Fruit fly (Drosophila melanogaster) whole organism, embryonic: ENCODE results near the gene Gr93a.

ENCODE experiments used
- Ada2b ChIP-seq: fragments of 200-800 bp; sonication (Bioruptor generic); IDR thresholded peaks from 2 replicates; pipeline ENCODE4 v1.3.6; 2022; ENCODE audit warnings: missing biosample characterization, missing genetic modification characterization
- Awh ChIP-seq: fragments of 200-800 bp; sonication (Bioruptor generic); IDR thresholded peaks from 2 replicates; pipeline ENCODE4, ENCODE4 v1.3.6; 2022; ENCODE audit warnings: missing biosample characterization, missing genetic modification characterization
- Bgb ChIP-seq: fragments of 200-800 bp; sonication (Bioruptor generic); IDR thresholded peaks from 2 replicates; pipeline ENCODE4 v1.3.6; 2022; ENCODE audit warnings: missing biosample characterization, missing genetic modification characterization; ENCODE audit not compliant: partially characterized antibody
- CG10565 ChIP-seq: fragments of 200-800 bp; sonication (Bioruptor generic); optimal IDR thresholded peaks from 3 replicates; lab custom pipeline; 2016; ENCODE audit warnings: missing biosample characterization, mild to moderate bottlenecking, missing genetic modification characterization
- CG11456 ChIP-seq: fragments of 200-800 bp; sonication (Bioruptor generic); IDR thresholded peaks from 3 replicates; pipeline ENCODE4 v1.3.6; 2022; ENCODE audit warnings: missing biosample characterization, missing genetic modification characterization
- CG13296 ChIP-seq: fragments of 200-800 bp; sonication (Bioruptor generic); optimal IDR thresholded peaks from 3 replicates; lab custom pipeline; 2018; ENCODE audit warnings: missing biosample characterization, mild to moderate bottlenecking, missing genetic modification characterization
- CG13775 ChIP-seq: fragments of 200-800 bp; sonication (Bioruptor generic); optimal IDR thresholded peaks from 3 replicates; lab custom pipeline; 2017; ENCODE audit warnings: missing biosample characterization, mild to moderate bottlenecking, missing genetic modification characterization
- CG14667 ChIP-seq: fragments of 200-800 bp; sonication (Bioruptor generic); IDR thresholded peaks from 2 replicates; pipeline ENCODE4 v1.3.6; 2022; ENCODE audit warnings: missing biosample characterization, missing genetic modification characterization
- CG17568 ChIP-seq: fragments of 200-800 bp; sonication (Bioruptor generic); optimal IDR thresholded peaks from 2 replicates; lab custom pipeline; 2018; ENCODE audit warnings: missing biosample characterization, mild to moderate bottlenecking, missing genetic modification characterization, moderate library complexity
- CG2120 ChIP-seq: fragments of 200-800 bp; sonication (Bioruptor generic); optimal IDR thresholded peaks from 3 replicates; lab custom pipeline; 2016; ENCODE audit warnings: missing biosample characterization, missing genetic modification characterization
- CG30431 ChIP-seq: fragments of 200-800 bp; sonication (Bioruptor generic); optimal IDR thresholded peaks from 2 replicates; lab custom pipeline; 2017; ENCODE audit warnings: missing biosample characterization, missing genetic modification characterization
- CG31224 ChIP-seq: fragments of 200-800 bp; sonication (Bioruptor generic); IDR thresholded peaks from 2 replicates; pipeline ENCODE4 v1.3.6; 2022; ENCODE audit warnings: missing biosample characterization, missing genetic modification characterization
- CG4424 ChIP-seq: fragments of 200-800 bp; sonication (Bioruptor generic); optimal IDR thresholded peaks from 3 replicates; lab custom pipeline; 2016; ENCODE audit warnings: missing biosample characterization, missing genetic modification characterization
- CG4707 ChIP-seq: fragments of 200-800 bp; sonication (Bioruptor generic); optimal IDR thresholded peaks from 2 replicates; lab custom pipeline; 2018; ENCODE audit warnings: missing biosample characterization, mild to moderate bottlenecking, missing genetic modification characterization, moderate library complexity
- CG4820 ChIP-seq: fragments of 200-800 bp; sonication (Bioruptor generic); optimal IDR thresholded peaks from 3 replicates; lab custom pipeline; 2016; ENCODE audit warnings: missing biosample characterization, missing genetic modification characterization
- CG4854 ChIP-seq: fragments of 200-800 bp; sonication (Bioruptor generic); optimal IDR thresholded peaks from 2 replicates; lab custom pipeline; 2016; ENCODE audit warnings: missing biosample characterization, missing genetic modification characterization, inconsistent platforms
- CG6272 ChIP-seq: fragments of 200-800 bp; sonication (Bioruptor generic); IDR thresholded peaks from 2 replicates; pipeline ENCODE4 v1.3.6; 2022; ENCODE audit warnings: missing biosample characterization, missing genetic modification characterization
- CG7839 ChIP-seq: fragments of 200-800 bp; sonication (Bioruptor generic); optimal IDR thresholded peaks from 3 replicates; lab custom pipeline; 2018; ENCODE audit warnings: missing biosample characterization, mild to moderate bottlenecking, missing genetic modification characterization, moderate library complexity
- CG8765 ChIP-seq: fragments of 200-800 bp; sonication (Bioruptor generic); IDR thresholded peaks from 2 replicates; pipeline ENCODE4 v1.3.6; 2022; ENCODE audit warnings: missing biosample characterization, missing genetic modification characterization
- CG8944 ChIP-seq: fragments of 200-800 bp; sonication (Bioruptor generic); optimal IDR thresholded peaks from 3 replicates; lab custom pipeline; 2016; ENCODE audit warnings: missing biosample characterization, missing genetic modification characterization
- CG9876 ChIP-seq: fragments of 200-800 bp; sonication (Bioruptor generic); optimal IDR thresholded peaks from 2 replicates; lab custom pipeline; 2016; ENCODE audit warnings: missing biosample characterization, missing genetic modification characterization
- Dek ChIP-seq: fragments of 200-800 bp; sonication (Bioruptor generic); optimal IDR thresholded peaks from 3 replicates; lab custom pipeline; 2019; ENCODE audit warnings: missing biosample characterization, mild to moderate bottlenecking, missing genetic modification characterization, moderate library complexity
- Dll ChIP-seq: fragments of 200-800 bp; sonication (Bioruptor generic); IDR thresholded peaks from 4 replicates; pipeline ENCODE4 v1.3.6; 2022; ENCODE audit warnings: missing biosample characterization, missing genetic modification characterization; ENCODE audit not compliant: partially characterized antibody
- E2f2 ChIP-seq: fragments of 200-800 bp; sonication (Bioruptor generic); IDR thresholded peaks from 2 replicates; pipeline ENCODE4 v1.3.6; 2022; ENCODE audit warnings: missing biosample characterization, missing genetic modification characterization
- Fer3 ChIP-seq: fragments of 200-800 bp; sonication (Bioruptor generic); optimal IDR thresholded peaks from 2 replicates; lab custom pipeline; 2018; ENCODE audit warnings: missing biosample characterization, mild to moderate bottlenecking, missing genetic modification characterization, moderate library complexity
- Gsc ChIP-seq: fragments of 200-800 bp; sonication (Bioruptor generic); IDR thresholded peaks from 2 replicates; pipeline ENCODE4 v1.3.6; 2022; ENCODE audit warnings: missing biosample characterization, missing genetic modification characterization
- H15 ChIP-seq: fragments of 200-800 bp; sonication (Bioruptor generic); IDR thresholded peaks from 3 replicates; pipeline ENCODE4 v1.3.6; 2022; ENCODE audit warnings: missing biosample characterization, missing genetic modification characterization
- Hsf ChIP-seq: fragments of 200-800 bp; sonication (Bioruptor generic); optimal IDR thresholded peaks from 3 replicates; lab custom pipeline; 2016; ENCODE audit warnings: missing biosample characterization, missing genetic modification characterization
- Meics ChIP-seq: fragments of 200-800 bp; sonication (Bioruptor generic); optimal IDR thresholded peaks from 2 replicates; lab custom pipeline; 2017; ENCODE audit warnings: missing biosample characterization, mild to moderate bottlenecking, missing genetic modification characterization
- NC2α ChIP-seq: fragments of 200-800 bp; sonication (Bioruptor generic); optimal IDR thresholded peaks from 2 replicates; lab custom pipeline; 2016; ENCODE audit warnings: missing biosample characterization, missing genetic modification characterization
- NK7.1 ChIP-seq: fragments of 200-800 bp; sonication (Bioruptor generic); optimal IDR thresholded peaks from 3 replicates; lab custom pipeline; 2016; ENCODE audit warnings: missing biosample characterization, missing genetic modification characterization
- Ravus ChIP-seq: fragments of 200-800 bp; sonication (Bioruptor generic); IDR thresholded peaks from 2 replicates; pipeline ENCODE4 v1.3.6; 2022; ENCODE audit warnings: missing biosample characterization, missing genetic modification characterization
- Usf ChIP-seq: fragments of 200-800 bp; sonication (Bioruptor generic); optimal IDR thresholded peaks from 2 replicates; lab custom pipeline; 2017; ENCODE audit warnings: missing genotype, missing biosample characterization, missing genetic modification characterization
- Vsx1 ChIP-seq: fragments of 200-800 bp; sonication (Bioruptor generic); optimal IDR thresholded peaks from 2 replicates; lab custom pipeline; 2017; ENCODE audit warnings: missing biosample characterization, mild to moderate bottlenecking, missing genetic modification characterization, missing genetic modification reagents
- ab ChIP-seq: fragments of 200-800 bp; sonication (Bioruptor generic); optimal IDR thresholded peaks from 2 replicates; lab custom pipeline; 2016; ENCODE audit warnings: missing biosample characterization, missing genetic modification characterization
- aop ChIP-seq: fragments of 200-800 bp; sonication (Bioruptor generic); IDR thresholded peaks from 2 replicates; pipeline ENCODE4 v1.3.6; 2022; ENCODE audit warnings: missing biosample characterization, missing genetic modification characterization
- ara ChIP-seq: fragments of 200-800 bp; sonication (Bioruptor generic); IDR thresholded peaks from 2 replicates; pipeline ENCODE4 v1.3.6; 2022; ENCODE audit warnings: missing biosample characterization, missing genetic modification characterization
- bigmax ChIP-seq: fragments of 200-800 bp; sonication (Bioruptor generic); optimal IDR thresholded peaks from 2 replicates; lab custom pipeline; 2018; ENCODE audit warnings: missing biosample characterization, mild to moderate bottlenecking, missing genetic modification characterization
- dimm ChIP-seq: fragments of 200-800 bp; sonication (Bioruptor generic); IDR thresholded peaks from 2 replicates; pipeline ENCODE4 v1.3.6; 2022; ENCODE audit warnings: missing biosample characterization, missing genetic modification characterization
- ems ChIP-seq: fragments of 200-800 bp; sonication (Bioruptor generic); optimal IDR thresholded peaks from 3 replicates; lab custom pipeline; 2016; ENCODE audit warnings: missing biosample characterization, missing genetic modification characterization
- fru ChIP-seq: fragments of >200 bp; optimal IDR thresholded peaks from 2 replicates; lab custom pipeline; 2017
- grn ChIP-seq: fragments of 200-800 bp; sonication (Bioruptor generic); optimal IDR thresholded peaks from 3 replicates; lab custom pipeline; 2017; ENCODE audit warnings: missing biosample characterization, missing genetic modification characterization
- h ChIP-seq: fragments of >200 bp; optimal IDR thresholded peaks from 2 replicates; lab custom pipeline; 2017
- hbn ChIP-seq: fragments of 200-800 bp; sonication (Bioruptor generic); IDR thresholded peaks from 2 replicates; pipeline ENCODE4 v1.3.6; 2022; ENCODE audit warnings: missing biosample characterization, missing genetic modification characterization; ENCODE audit not compliant: partially characterized antibody
- lbe ChIP-seq: fragments of 200-800 bp; sonication (Bioruptor generic); optimal IDR thresholded peaks from 2 replicates; lab custom pipeline; 2016; ENCODE audit warnings: missing biosample characterization, mild to moderate bottlenecking, missing genetic modification characterization
- lmd ChIP-seq: fragments of 200-800 bp; sonication (Bioruptor generic); IDR thresholded peaks from 2 replicates; pipeline ENCODE4 v1.3.6; 2022; ENCODE audit warnings: missing biosample characterization, missing genetic modification characterization
- nerfin-1 ChIP-seq: fragments of 200-800 bp; sonication (Bioruptor generic); optimal IDR thresholded peaks from 3 replicates; lab custom pipeline; 2019; ENCODE audit warnings: missing biosample characterization, mild to moderate bottlenecking, missing genetic modification characterization, moderate library complexity
- pros ChIP-seq: fragments of 200-800 bp; sonication (Bioruptor generic); optimal IDR thresholded peaks from 3 replicates; lab custom pipeline; 2019; ENCODE audit warnings: missing biosample characterization, mild to moderate bottlenecking, missing genetic modification characterization, moderate library complexity
- row ChIP-seq: fragments of 200-800 bp; sonication (Bioruptor generic); IDR thresholded peaks from 3 replicates; pipeline ENCODE4 v1.3.6; 2022; ENCODE audit warnings: missing biosample characterization, missing genetic modification characterization
- run ChIP-seq: fragments of 200-800 bp; sonication (Bioruptor generic); optimal IDR thresholded peaks from 3 replicates; lab custom pipeline; 2018; ENCODE audit warnings: missing biosample characterization, mild to moderate bottlenecking, missing genetic modification characterization
- shn ChIP-seq: fragments of 200-800 bp; sonication (Bioruptor generic); optimal IDR thresholded peaks from 3 replicates; lab custom pipeline; 2016; ENCODE audit warnings: missing biosample characterization, missing genetic modification characterization
- sima ChIP-seq: fragments of 200-800 bp; sonication (Bioruptor generic); optimal IDR thresholded peaks from 2 replicates; lab custom pipeline; 2016; ENCODE audit warnings: missing biosample characterization, missing genetic modification characterization
- vvl ChIP-seq: fragments of 200-800 bp; sonication (Bioruptor generic); IDR thresholded peaks from 2 replicates; pipeline ENCODE4 v1.3.6; 2022; ENCODE audit warnings: missing biosample characterization, missing genetic modification characterization
- zfh1 ChIP-seq: fragments of 200-800 bp; sonication (Bioruptor generic); IDR thresholded peaks from 3 replicates; pipeline ENCODE4 v1.3.6; 2022; ENCODE audit warnings: missing biosample characterization, missing genetic modification characterization

Gr93a gene

dm6 chr3R:21830303-21830707 lies 2.0 kb upstream of the Gr93a start (continued):
- TF ChIP-seq CG14667 (no peak), CG13296 (no peak), sima (no peak), vvl (no peak), grn (GFP tag; lab: Kevin White, UChicago) (no peak), CG17568 (GFP tag; lab: Kevin White, UChicago) (no peak), CG4707 (GFP tag; lab: Kevin White, UChicago) (no peak), NK7.1 (GFP tag; lab: Kevin White, UChicago) (no peak), CG31224 (GFP tag; lab: Robert Waterston, UW) (no peak), Hsf (GFP tag; lab: Kevin White, UChicago) (no peak), CG11456 (GFP tag; lab: Robert Waterston, UW) (no peak), ara (GFP tag; lab: Robert Waterston, UW) (no peak), nerfin-1 (tag; lab: Kevin White, UChicago) (no peak), lmd (no peak), zfh1 (GFP tag; lab: Robert Waterston, UW) (no peak), Dek (tag; lab: Kevin White, UChicago) (no peak), ems (GFP tag; lab: Kevin White, UChicago) (no peak), Usf (no peak), fru (no peak), row (no peak), CG2120 (GFP tag; lab: Kevin White, UChicago) (no peak), CG8944 (GFP tag; lab: Kevin White, UChicago) (no peak), E2f2 (GFP tag; lab: Robert Waterston, UW) (no peak), CG8765 (GFP tag; lab: Robert Waterston, UW) (no peak), CG10565 (GFP tag; lab: Kevin White, UChicago) (no peak), NC2α (GFP tag; lab: Kevin White, UChicago) (no peak), CG30431 (GFP tag; lab: Kevin White, UChicago) (no peak), CG7839 (tag; lab: Kevin White, UChicago) (peak; percentile 36), CG6272 (GFP tag; lab: Robert Waterston, UW) (no peak), run (tag; lab: Kevin White, UChicago) (no peak), Fer3 (tag; lab: Kevin White, UChicago) (no peak), CG4820 (GFP tag; lab: Kevin White, UChicago) (no peak), H15 (GFP tag; lab: Robert Waterston, UW) (no peak), pros (GFP tag; lab: Kevin White, UChicago) (no peak), Bgb (GFP tag; lab: Robert Waterston, UW) (no peak), CG9876 (no peak), dimm (GFP tag; lab: Robert Waterston, UW) (no peak), Awh (GFP tag; lab: Robert Waterston, UW) (no peak), h (lab: Kevin White, UChicago) (no peak), ab (GFP tag; lab: Kevin White, UChicago) (no peak), Meics (no peak), Ada2b (no peak), CG4424 (GFP tag; lab: Kevin White, UChicago) (peak; percentile 2), Ravus (GFP tag; lab: Robert Waterston, UW) (no peak), Dll (no peak), hbn (GFP tag; lab: Robert Waterston, UW) (no peak), Gsc (GFP tag; lab: Robert Waterston, UW) (no peak), bigmax (GFP tag; lab: Kevin White, UChicago) (no peak), shn (GFP tag; lab: Kevin White, UChicago) (no peak), lbe (GFP tag; lab: Kevin White, UChicago) (no peak), CG13775 (GFP tag; lab: Kevin White, UChicago) (no peak), Vsx1 (GFP tag; lab: Kevin White, UChicago) (no peak), aop (GFP tag; lab: Robert Waterston, UW) (no peak), CG4854 (no peak)
